Worm (Caenorhabditis elegans) whole organism, L2 larva: ENCODE data around the gene uev-2.

Source experiments
- C34F6.9 ChIP-seq: fragments of 150-350 bp; optimal IDR thresholded peaks from 2 replicates; lab custom pipeline; 2014; ENCODE audit warnings: missing biosample characterization, missing genetic modification characterization
- ceh-16 ChIP-seq: fragments of 150-350 bp; optimal IDR thresholded peaks from 2 replicates; lab custom pipeline; 2014; ENCODE audit warnings: missing biosample characterization, missing genetic modification characterization
- ceh-82 ChIP-seq: fragments of 150-350 bp; optimal IDR thresholded peaks from 2 replicates; lab custom pipeline; 2014; ENCODE audit warnings: missing biosample characterization, missing genetic modification characterization
- elt-3 ChIP-seq: sonication (generic microtip); optimal IDR thresholded peaks from 2 replicates; lab custom pipeline; 2017; ENCODE audit warnings: missing biosample characterization, missing genetic modification characterization
- fos-1 ChIP-seq: fragments of 150-350 bp; optimal IDR thresholded peaks from 2 replicates; lab custom pipeline; 2014; ENCODE audit warnings: missing biosample characterization, missing genetic modification characterization
- lsy-2 ChIP-seq, 2 experiments: fragments of 150-350 bp in 1 of 2; sonication (generic microtip) in 1 of 2; optimal IDR thresholded peaks; 2 replicates each; lab custom pipeline; 2014 to 2017; ENCODE audit warnings: missing biosample characterization in 2 of 2, missing genetic modification characterization in 2 of 2
- nhr-10 ChIP-seq: sonication (generic microtip); optimal IDR thresholded peaks from 2 replicates; lab custom pipeline; 2017; ENCODE audit warnings: missing biosample characterization, missing genetic modification characterization
- nhr-11 ChIP-seq: fragments of 150-350 bp; optimal IDR thresholded peaks from 2 replicates; lab custom pipeline; 2014; ENCODE audit warnings: missing biosample characterization, missing genetic modification characterization
- skn-1 ChIP-seq: sonication (generic microtip); optimal IDR thresholded peaks from 2 replicates; lab custom pipeline; 2017; ENCODE audit warnings: missing biosample characterization, missing genetic modification characterization
- snpc-4 ChIP-seq: fragments of 150-350 bp; optimal IDR thresholded peaks from 2 replicates; lab custom pipeline; 2014; ENCODE audit warnings: missing biosample characterization, missing genetic modification characterization
- unc-39 ChIP-seq: fragments of 150-350 bp; optimal IDR thresholded peaks from 2 replicates; lab custom pipeline; 2014; ENCODE audit warnings: missing biosample characterization, missing genetic modification characterization
- ztf-1 ChIP-seq: fragments of 200-800 bp; sonication (Bioruptor generic); conservative IDR thresholded peaks from 2 replicates; pipeline ENCODE4 v1.3.6; 2022; ENCODE audit warnings: missing genetic modification characterization, missing compliant biosample characterization
- ztf-11 ChIP-seq: sonication (generic microtip); optimal IDR thresholded peaks from 2 replicates; lab custom pipeline; 2017; ENCODE audit warnings: missing biosample characterization, missing genetic modification characterization

DNA sequence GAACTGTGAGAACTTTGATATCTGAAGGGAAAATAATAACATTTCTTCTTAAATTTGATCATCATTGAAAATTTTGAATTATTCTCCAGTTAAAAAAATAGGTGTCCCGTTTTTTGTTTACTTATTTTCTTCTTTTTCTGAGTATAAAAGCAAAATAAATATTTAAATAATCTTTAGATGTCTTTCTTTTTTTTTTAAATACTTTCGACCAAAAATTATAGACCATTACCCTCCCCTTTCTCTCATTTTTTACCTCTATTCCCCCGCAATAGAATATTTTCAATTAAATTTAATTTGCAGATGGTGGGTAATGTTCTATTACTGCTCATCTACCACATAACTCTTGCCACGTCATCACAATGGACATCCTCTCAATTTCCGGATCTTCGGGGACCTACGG, 9.2 kb upstream of the uev-2 start, which contains the start of gene molo-1:
- TF ChIP-seq snpc-4 (tag; lab: Kevin White, UChicago) (no peak), unc-39 (tag; lab: Kevin White, UChicago) (no peak), ceh-16 (tag; lab: Kevin White, UChicago) (no peak), fos-1 (tag; lab: Kevin White, UChicago) (no peak), nhr-10 (tag; lab: Kevin White, UChicago) (no peak), ceh-82 (tag; lab: Kevin White, UChicago) (no peak), skn-1 (tag; lab: Kevin White, UChicago) (no peak), C34F6.9 (no peak), ztf-11 (tag; lab: Kevin White, UChicago) (no peak), ztf-1 (GFP tag; lab: Robert Waterston, UW) (no peak), elt-3 (no peak), nhr-11 (tag; lab: Kevin White, UChicago) (no peak), lsy-2 (tag; optimal IDR thresholded peaks at IDR 0.05; lab: Kevin White, UChicago) (no peak)
